Worm (Caenorhabditis elegans) whole organism, L3 larva: ENCODE results near the gene svh-11.

Experiments used
- R02D3.7 ChIP-seq: fragments of 150-350 bp; optimal IDR thresholded peaks from 2 replicates; lab custom pipeline; 2014; ENCODE audit warnings: missing biosample characterization, missing genetic modification characterization
- ama-1 ChIP-seq: fragments of 150-350 bp; optimal IDR thresholded peaks from 2 replicates; lab custom pipeline; 2018
- elt-2 ChIP-seq: sonication (generic microtip); optimal IDR thresholded peaks from 2 replicates; lab custom pipeline; 2016; ENCODE audit warnings: missing genetic modification reagents, mild to moderate bottlenecking, missing genetic modification characterization, missing compliant biosample characterization
- eor-1 ChIP-seq, 2 experiments: fragments of 150-350 bp; optimal IDR thresholded peaks; 2 replicates each; lab custom pipeline; 2014 to 2018; ENCODE audit warnings: missing biosample characterization in 2 of 2, missing genetic modification characterization in 2 of 2
- lin-39 ChIP-seq: fragments of 150-350 bp; optimal IDR thresholded peaks from 2 replicates; lab custom pipeline; 2018; ENCODE audit warnings: missing biosample characterization, missing genetic modification reagents, missing genetic modification characterization
- nhr-237 ChIP-seq: fragments of 150-350 bp; optimal IDR thresholded peaks from 2 replicates; lab custom pipeline; 2014; ENCODE audit warnings: missing biosample characterization, missing genetic modification characterization
- nhr-25 ChIP-seq: sonication (generic microtip); optimal IDR thresholded peaks from 2 replicates; lab custom pipeline; 2017; ENCODE audit warnings: missing biosample characterization, missing genetic modification characterization
- nhr-28 ChIP-seq: fragments of 150-350 bp; optimal IDR thresholded peaks from 2 replicates; lab custom pipeline; 2014; ENCODE audit warnings: missing biosample characterization, missing genetic modification characterization
- pha-4 ChIP-seq: fragments of 150-350 bp; optimal IDR thresholded peaks from 2 replicates; lab custom pipeline; 2014; ENCODE audit warnings: missing biosample characterization, missing genetic modification reagents, missing genetic modification characterization
- pqm-1 ChIP-seq: fragments of 150-350 bp; optimal IDR thresholded peaks from 2 replicates; lab custom pipeline; 2017; ENCODE audit warnings: missing biosample characterization, missing genetic modification characterization, inconsistent platforms
- tbx-2 ChIP-seq: sonication (generic microtip); optimal IDR thresholded peaks from 2 replicates; lab custom pipeline; 2016; ENCODE audit warnings: mild to moderate bottlenecking, missing genetic modification characterization, missing compliant biosample characterization
- unc-39 ChIP-seq: sonication (generic microtip); optimal IDR thresholded peaks from 4 replicates; lab custom pipeline; 2017; ENCODE audit warnings: missing biosample characterization, missing genetic modification characterization
- ztf-11 ChIP-seq: fragments of 150-350 bp; optimal IDR thresholded peaks from 2 replicates; lab custom pipeline; 2014; ENCODE audit warnings: missing biosample characterization, missing genetic modification characterization

ce11 chrV:2163735-2164134, 43.2 kb upstream of the svh-11 start, which contains the start of gene str-255:
- TF ChIP-seq pqm-1 (tag; lab: Kevin White, UChicago): no peak
- TF ChIP-seq tbx-2 (tag; lab: Kevin White, UChicago): no peak
- TF ChIP-seq ztf-11 (tag; lab: Kevin White, UChicago): no peak
- no peak for TF ChIP-seq nhr-25 (tag; lab: Kevin White, UChicago)
- TF ChIP-seq ama-1: no peak
- no peak for TF ChIP-seq nhr-28 (tag; lab: Kevin White, UChicago)
- no peak for TF ChIP-seq lin-39 (tag; lab: Kevin White, UChicago)
- no peak for TF ChIP-seq elt-2
- TF ChIP-seq nhr-237: no peak
- TF ChIP-seq unc-39 (tag; lab: Kevin White, UChicago): no peak
- no peak for TF ChIP-seq R02D3.7
- TF ChIP-seq pha-4 (tag; lab: Kevin White, UChicago): no peak
- TF ChIP-seq eor-1 (tag; optimal IDR thresholded peaks at IDR 0.05; lab: Kevin White, UChicago): no peak
